Fruit fly (Drosophila melanogaster): ENCODE data around the gene CG42393.
A peak's percentile ranks its signal among the peaks of the same experiment; 100 is the strongest.

CG42393 gene

dm6 chr3L:18037459-18038092 is 5.0 kb upstream of the CG42393 start (continued):
- TF ChIP-seq net (GFP tag; optimal IDR thresholded peaks at IDR 0.05) (peak; percentile 22), CG10669 (GFP tag; optimal IDR thresholded peaks at IDR 0.05) (peak; percentile 88), CG8319 (GFP tag; optimal IDR thresholded peaks at IDR 0.05) (peak; percentile 9), Sox14 (GFP tag; optimal IDR thresholded peaks at IDR 0.05) (peak; percentile 49), spab (GFP tag; optimal IDR thresholded peaks at IDR 0.05) (peak; percentile 89), CG16779 (tag; optimal IDR thresholded peaks at IDR 0.05) (peak; percentile 60), Ets96B (tag; optimal IDR thresholded peaks at IDR 0.05) (peak; percentile 93), Gug (GFP tag; IDR thresholded peaks at IDR 0.05) (no peak)

dm6 chr3L:18038122-18038762 is 4.3 kb upstream of the CG42393 start:
- peak; percentile 63 for TF ChIP-seq svp (GFP tag)
- no peak for TF ChIP-seq CG8119 (GFP tag; IDR thresholded peaks at IDR 0.05)
- TF ChIP-seq CG11762 (GFP tag; optimal IDR thresholded peaks at IDR 0.05; ENCODE audit: insufficient read depth): no peak
- no peak for TF ChIP-seq fd85E (GFP tag; optimal IDR thresholded peaks at IDR 0.05)
- no peak for TF ChIP-seq Eip93F (GFP tag; optimal IDR thresholded peaks at IDR 0.05)
- no peak for TF ChIP-seq Eip75B (GFP tag; optimal IDR thresholded peaks at IDR 0.05)
- no peak for TF ChIP-seq CG16779 (tag; optimal IDR thresholded peaks at IDR 0.05)
- peak; percentile 55 for TF ChIP-seq Sox102F (GFP tag; optimal IDR thresholded peaks at IDR 0.05)
- TF ChIP-seq CG1621 (tag; optimal IDR thresholded peaks at IDR 0.05): no peak
- TF ChIP-seq CG31627 (GFP tag; optimal IDR thresholded peaks at IDR 0.05): peak; percentile 49
- TF ChIP-seq CG10631 (GFP tag; optimal IDR thresholded peaks at IDR 0.05): peak; percentile 57
- TF ChIP-seq spab (GFP tag; optimal IDR thresholded peaks at IDR 0.05): peak; percentile 51
- peak; percentile 67 for TF ChIP-seq CG3032 (tag; optimal IDR thresholded peaks at IDR 0.05)
- TF ChIP-seq Ets96B (tag; optimal IDR thresholded peaks at IDR 0.05): peak; percentile 67
- peak; percentile 55 for TF ChIP-seq Met (GFP tag; optimal IDR thresholded peaks at IDR 0.05)
- TF ChIP-seq fkh (GFP tag; optimal IDR thresholded peaks at IDR 0.05): no peak
- TF ChIP-seq CG8632 (GFP tag; optimal IDR thresholded peaks at IDR 0.05): no peak
- no peak for TF ChIP-seq Sox15 (GFP tag; optimal IDR thresholded peaks at IDR 0.05)
- TF ChIP-seq salr (GFP tag; optimal IDR thresholded peaks at IDR 0.05): no peak
- no peak for TF ChIP-seq dac (GFP tag; optimal IDR thresholded peaks at IDR 0.05)
- TF ChIP-seq CG11294 (GFP tag; IDR thresholded peaks at IDR 0.05): no peak
- peak; percentile 60 for TF ChIP-seq CG6808 (GFP tag; optimal IDR thresholded peaks at IDR 0.05)
- no peak; the same call in 2 of the 3 replicates for TF ChIP-seq CG6163 (GFP tag; IDR thresholded peaks at IDR 0.05)
- TF ChIP-seq Blimp-1 (GFP tag; optimal IDR thresholded peaks at IDR 0.05): no peak
- peak; percentile 64 for TF ChIP-seq CG10669 (GFP tag; optimal IDR thresholded peaks at IDR 0.05)
- no peak for TF ChIP-seq CG32006 (GFP tag; optimal IDR thresholded peaks at IDR 0.05)
- TF ChIP-seq lz (GFP tag; optimal IDR thresholded peaks at IDR 0.05): peak; percentile 42
- TF ChIP-seq CG3919 (GFP tag; optimal IDR thresholded peaks at IDR 0.05): peak; percentile 56
- TF ChIP-seq CG11902 (GFP tag; optimal IDR thresholded peaks at IDR 0.05): no peak
- peak; percentile 32 for TF ChIP-seq OdsH (GFP tag; optimal IDR thresholded peaks at IDR 0.05)
- TF ChIP-seq esn (GFP tag; optimal IDR thresholded peaks at IDR 0.05): peak; percentile 54
- TF ChIP-seq CG9139 (GFP tag; optimal IDR thresholded peaks at IDR 0.05): peak; percentile 72
- peak; percentile 40 for TF ChIP-seq dsx (GFP tag; optimal IDR thresholded peaks at IDR 0.05; ENCODE audit: poor library complexity, severe bottlenecking)
- peak; percentile 59 for TF ChIP-seq cyc (GFP tag; optimal IDR thresholded peaks at IDR 0.05)
- TF ChIP-seq achi (GFP tag; optimal IDR thresholded peaks at IDR 0.05): no peak
- peak; percentile 46 for TF ChIP-seq Hr39 (GFP tag; optimal IDR thresholded peaks at IDR 0.05)
- TF ChIP-seq pdm3 (GFP tag; optimal IDR thresholded peaks at IDR 0.05): peak; percentile 27
- TF ChIP-seq acj6 (GFP tag; optimal IDR thresholded peaks at IDR 0.05): peak; percentile 27
- no peak for TF ChIP-seq Lpt (GFP tag; optimal IDR thresholded peaks at IDR 0.05)
- no peak for TF ChIP-seq CG15336 (GFP tag; IDR thresholded peaks at IDR 0.05)
- TF ChIP-seq CG6854 (GFP tag; optimal IDR thresholded peaks at IDR 0.05): no peak
- no peak for TF ChIP-seq eg (GFP tag; IDR thresholded peaks at IDR 0.05)
- TF ChIP-seq CG6792 (GFP tag; optimal IDR thresholded peaks at IDR 0.05): no peak
- TF ChIP-seq CG4318 (GFP tag; optimal IDR thresholded peaks at IDR 0.05): no peak

All from whole organism, prepupa.